Worm (Caenorhabditis elegans) whole organism, L3 larva: ENCODE results near the gene Y39G8B.9.

Source experiments
- ZK546.5 ChIP-seq: sonication (generic microtip); optimal IDR thresholded peaks from 2 replicates; lab custom pipeline; 2017; ENCODE audit warnings: missing biosample characterization, missing genetic modification characterization
- aly-2 ChIP-seq: fragments of 150-350 bp; optimal IDR thresholded peaks from 2 replicates; lab custom pipeline; 2014; ENCODE audit warnings: missing biosample characterization, missing genetic modification characterization
- ama-1 ChIP-seq: fragments of 150-350 bp; optimal IDR thresholded peaks from 2 replicates; lab custom pipeline; 2018
- ceh-16 ChIP-seq: sonication (generic microtip); optimal IDR thresholded peaks from 2 replicates; lab custom pipeline; 2017; ENCODE audit warnings: missing biosample characterization, missing genetic modification characterization
- ceh-28 ChIP-seq: fragments of 150-350 bp; optimal IDR thresholded peaks from 2 replicates; lab custom pipeline; 2014; ENCODE audit warnings: missing biosample characterization, missing genetic modification reagents, missing genetic modification characterization
- ceh-82 ChIP-seq: fragments of 150-350 bp; optimal IDR thresholded peaks from 2 replicates; lab custom pipeline; 2014; ENCODE audit warnings: missing biosample characterization, missing genetic modification characterization
- ceh-9 ChIP-seq: sonication (generic microtip); optimal IDR thresholded peaks from 2 replicates; lab custom pipeline; 2018; ENCODE audit warnings: missing biosample characterization, missing genetic modification characterization
- daf-12 ChIP-seq: fragments of 150-350 bp; optimal IDR thresholded peaks from 2 replicates; lab custom pipeline; 2014; ENCODE audit warnings: missing biosample characterization, missing genetic modification reagents, missing genetic modification characterization
- egl-27 ChIP-seq: sonication (generic microtip); optimal IDR thresholded peaks from 4 replicates; lab custom pipeline; 2017; ENCODE audit warnings: missing biosample characterization, missing genetic modification reagents, missing genetic modification characterization
- egl-5 ChIP-seq: fragments of 150-350 bp; optimal IDR thresholded peaks from 2 replicates; lab custom pipeline; 2017; ENCODE audit warnings: missing biosample characterization, missing genetic modification reagents, missing genetic modification characterization, inconsistent platforms
- elt-2 ChIP-seq: sonication (generic microtip); optimal IDR thresholded peaks from 2 replicates; lab custom pipeline; 2016; ENCODE audit warnings: missing genetic modification reagents, mild to moderate bottlenecking, missing genetic modification characterization, missing compliant biosample characterization
- elt-3 ChIP-seq, 3 experiments: fragments of 150-350 bp in 1 of 3; sonication (generic microtip) in 2 of 3; optimal IDR thresholded peaks; 2 replicates in 2 of 3; 4 replicates in 1 of 3; lab custom pipeline; 2014 to 2017; ENCODE audit warnings: missing biosample characterization in 3 of 3, missing genetic modification characterization in 3 of 3
- eor-1 ChIP-seq, 2 experiments: fragments of 150-350 bp; optimal IDR thresholded peaks; 2 replicates each; lab custom pipeline; 2014 to 2018; ENCODE audit warnings: missing biosample characterization in 2 of 2, missing genetic modification characterization in 2 of 2
- fkh-10 ChIP-seq: sonication (generic microtip); optimal IDR thresholded peaks from 2 replicates; lab custom pipeline; 2017; ENCODE audit warnings: missing biosample characterization, missing genetic modification reagents, missing genetic modification characterization
- fkh-2 ChIP-seq: fragments of 150-350 bp; optimal IDR thresholded peaks from 2 replicates; lab custom pipeline; 2014; ENCODE audit warnings: missing biosample characterization, missing genetic modification reagents, missing genetic modification characterization
- fos-1 ChIP-seq: fragments of 150-350 bp; optimal IDR thresholded peaks from 2 replicates; lab custom pipeline; 2014; ENCODE audit warnings: missing biosample characterization, missing genetic modification characterization
- jun-1 ChIP-seq: fragments of 150-350 bp; optimal IDR thresholded peaks from 2 replicates; lab custom pipeline; 2014; ENCODE audit warnings: missing biosample characterization, missing genetic modification reagents, missing genetic modification characterization
- lin-15B ChIP-seq: fragments of 150-350 bp; optimal IDR thresholded peaks from 2 replicates; lab custom pipeline; 2014; ENCODE audit warnings: missing biosample characterization, missing genetic modification characterization
- lin-39 ChIP-seq: fragments of 150-350 bp; optimal IDR thresholded peaks from 2 replicates; lab custom pipeline; 2018; ENCODE audit warnings: missing biosample characterization, missing genetic modification reagents, missing genetic modification characterization
- lsy-12 ChIP-seq: sonication (generic microtip); optimal IDR thresholded peaks from 2 replicates; lab custom pipeline; 2016; ENCODE audit warnings: mild to moderate bottlenecking, missing genetic modification characterization, missing compliant biosample characterization
- mdl-1 ChIP-seq: fragments of 150-350 bp; optimal IDR thresholded peaks from 2 replicates; lab custom pipeline; 2014; ENCODE audit warnings: missing biosample characterization, missing genetic modification characterization
- mml-1 ChIP-seq: fragments of 150-350 bp; sonication (generic microtip); optimal IDR thresholded peaks from 3 replicates; lab custom pipeline; 2014; ENCODE audit warnings: missing biosample characterization, missing genetic modification characterization
- nhr-11 ChIP-seq: fragments of 150-350 bp; optimal IDR thresholded peaks from 2 replicates; lab custom pipeline; 2014; ENCODE audit warnings: missing biosample characterization, missing genetic modification characterization
- nhr-12 ChIP-seq: fragments of 150-350 bp; optimal IDR thresholded peaks from 2 replicates; lab custom pipeline; 2014; ENCODE audit warnings: missing biosample characterization, missing genetic modification characterization
- nhr-23 ChIP-seq: fragments of 150-350 bp; optimal IDR thresholded peaks from 2 replicates; lab custom pipeline; 2014; ENCODE audit warnings: missing biosample characterization, missing genetic modification reagents, missing genetic modification characterization
- nhr-237 ChIP-seq: fragments of 150-350 bp; optimal IDR thresholded peaks from 2 replicates; lab custom pipeline; 2014; ENCODE audit warnings: missing biosample characterization, missing genetic modification characterization
- nhr-25 ChIP-seq: sonication (generic microtip); optimal IDR thresholded peaks from 2 replicates; lab custom pipeline; 2017; ENCODE audit warnings: missing biosample characterization, missing genetic modification characterization
- nhr-28 ChIP-seq: fragments of 150-350 bp; optimal IDR thresholded peaks from 2 replicates; lab custom pipeline; 2014; ENCODE audit warnings: missing biosample characterization, missing genetic modification characterization
- nhr-43 ChIP-seq: sonication (generic microtip); optimal IDR thresholded peaks from 2 replicates; lab custom pipeline; 2016; ENCODE audit warnings: mild to moderate bottlenecking, missing genetic modification characterization, missing compliant biosample characterization; ENCODE audit not compliant: poor library complexity, severe bottlenecking
- nhr-67 ChIP-seq: fragments of 150-350 bp; optimal IDR thresholded peaks from 2 replicates; lab custom pipeline; 2014; ENCODE audit warnings: missing biosample characterization, missing genetic modification characterization
- nhr-76 ChIP-seq: fragments of 150-350 bp; sonication (generic microtip); optimal IDR thresholded peaks from 5 replicates; lab custom pipeline; 2014; ENCODE audit warnings: missing biosample characterization, missing genetic modification characterization
- nhr-77 ChIP-seq: fragments of 150-350 bp; optimal IDR thresholded peaks from 2 replicates; lab custom pipeline; 2014; ENCODE audit warnings: missing biosample characterization, missing genetic modification characterization
- pqm-1 ChIP-seq: fragments of 150-350 bp; optimal IDR thresholded peaks from 2 replicates; lab custom pipeline; 2017; ENCODE audit warnings: missing biosample characterization, missing genetic modification characterization, inconsistent platforms
- sea-2 ChIP-seq: fragments of 150-350 bp; sonication (generic microtip); optimal IDR thresholded peaks from 4 replicates; lab custom pipeline; 2014; ENCODE audit warnings: missing biosample characterization, missing genetic modification reagents, missing genetic modification characterization
- skn-1 ChIP-seq: fragments of 150-350 bp; optimal IDR thresholded peaks from 2 replicates; lab custom pipeline; 2014; ENCODE audit warnings: missing biosample characterization, missing genetic modification characterization
- snpc-4 ChIP-seq: fragments of 150-350 bp; optimal IDR thresholded peaks from 2 replicates; lab custom pipeline; 2014; ENCODE audit warnings: missing biosample characterization, missing genetic modification characterization
- unc-39 ChIP-seq: sonication (generic microtip); optimal IDR thresholded peaks from 4 replicates; lab custom pipeline; 2017; ENCODE audit warnings: missing biosample characterization, missing genetic modification characterization
- unc-62 ChIP-seq: fragments of 150-350 bp; sonication (generic microtip); optimal IDR thresholded peaks from 4 replicates; lab custom pipeline; 2014; ENCODE audit warnings: missing biosample characterization, missing genetic modification reagents, missing genetic modification characterization
- zag-1 ChIP-seq: fragments of 150-350 bp; optimal IDR thresholded peaks from 2 replicates; lab custom pipeline; 2014; ENCODE audit warnings: missing biosample characterization, missing genetic modification characterization
- ztf-11 ChIP-seq: fragments of 150-350 bp; optimal IDR thresholded peaks from 2 replicates; lab custom pipeline; 2014; ENCODE audit warnings: missing biosample characterization, missing genetic modification characterization
- ztf-4 ChIP-seq: fragments of 150-350 bp; optimal IDR thresholded peaks from 2 replicates; lab custom pipeline; 2014; ENCODE audit warnings: missing biosample characterization, missing genetic modification characterization

Y39G8B.9 gene

ce11 chrII:14008359-14008758, 27.2 kb downstream of the Y39G8B.9 start, which contains the start of gene F01D5.7:
Gene F01D5.7, plus strand, starts transcription at chrII:14008659.
- TF ChIP-seq pqm-1 (tag; lab: Kevin White, UChicago) (no peak), lin-39 (tag; lab: Kevin White, UChicago) (no peak), mml-1 (no peak), eor-1 (tag; optimal IDR thresholded peaks at IDR 0.05; lab: Kevin White, UChicago) (no peak)

ce11 chrII:14010656-14011376, 29.7 kb downstream of the Y39G8B.9 start, which contains the start of gene F01D5.8:
Gene F01D5.8, plus strand, starts transcription at chrII:14010706.
- TF ChIP-seq skn-1, result no peak
- TF ChIP-seq snpc-4 (tag; lab: Kevin White, UChicago), result peak; percentile 17
- no peak for TF ChIP-seq mml-1
- peak; percentile 45 for TF ChIP-seq elt-2 (tag; lab: Kevin White, UChicago)

ce11 chrII:14014637-14015036, 33.5 kb downstream of the Y39G8B.9 start:
- TF ChIP-seq nhr-23 (tag; lab: Kevin White, UChicago) (no peak), elt-2 (tag; lab: Kevin White, UChicago) (no peak), mdl-1 (no peak), eor-1 (tag; optimal IDR thresholded peaks at IDR 0.05; lab: Kevin White, UChicago) (no peak), snpc-4 (tag; lab: Kevin White, UChicago) (no peak), jun-1 (tag; lab: Kevin White, UChicago) (no peak), lin-39 (tag; lab: Kevin White, UChicago) (no peak), skn-1 (no peak), ceh-28 (tag; lab: Kevin White, UChicago) (no peak), ceh-16 (tag; lab: Kevin White, UChicago) (no peak), elt-3 (tag; optimal IDR thresholded peaks at IDR 0.05; lab: Kevin White, UChicago) (no peak), zag-1 (tag; lab: Kevin White, UChicago) (no peak), nhr-67 (tag; lab: Kevin White, UChicago) (no peak), lin-15B (tag; lab: Kevin White, UChicago) (no peak), aly-2 (tag; lab: Kevin White, UChicago) (no peak), nhr-237 (no peak)

- TF ChIP-seq ceh-16 (tag; lab: Kevin White, UChicago) (no peak), ztf-11 (no peak), lin-39 (tag; lab: Kevin White, UChicago) (no peak), fkh-10 (no peak), nhr-77 (tag; lab: Kevin White, UChicago) (no peak), skn-1 (no peak), unc-39 (tag; lab: Kevin White, UChicago) (no peak), nhr-25 (tag; lab: Kevin White, UChicago) (no peak), mml-1 (no peak), elt-3 (tag; optimal IDR thresholded peaks at IDR 0.05; lab: Kevin White, UChicago) (no peak), ZK546.5 (tag; lab: Kevin White, UChicago) (no peak), ceh-82 (tag; lab: Kevin White, UChicago) (no peak), daf-12 (tag; lab: Kevin White, UChicago) (no peak), mdl-1 (no peak), fkh-2 (tag; lab: Kevin White, UChicago) (no peak), aly-2 (tag; lab: Kevin White, UChicago) (no peak), nhr-12 (tag; lab: Kevin White, UChicago) (no peak), lin-15B (tag; lab: Kevin White, UChicago) (no peak), ztf-4 (tag; lab: Kevin White, UChicago) (no peak)
Observed at ce11 chrII:14016865-14017264, 35.7 kb downstream of the Y39G8B.9 start, which contains the start of gene cyp-37A1. Gene cyp-37A1, minus strand, starts transcription at chrII:14016965.

ce11 chrII:14018192-14018591, 37.0 kb downstream of the Y39G8B.9 start:
- TF ChIP-seq lsy-12 (tag; lab: Kevin White, UChicago), result peak; percentile 84
- TF ChIP-seq nhr-12 (tag; lab: Kevin White, UChicago), result no peak
- TF ChIP-seq ama-1 (lab: Kevin White, UChicago), result peak; percentile 98
- no peak for TF ChIP-seq unc-62
- no peak for TF ChIP-seq nhr-11 (tag; lab: Kevin White, UChicago)
- TF ChIP-seq snpc-4 (tag; lab: Kevin White, UChicago), result peak; percentile 99
- TF ChIP-seq ceh-16 (tag; lab: Kevin White, UChicago), result no peak
- peak; percentile 62 for TF ChIP-seq lin-15B (tag; lab: Kevin White, UChicago)
- peak; percentile 39 for TF ChIP-seq skn-1
- TF ChIP-seq unc-39 (tag; lab: Kevin White, UChicago), result no peak
- TF ChIP-seq egl-27 (tag; lab: Kevin White, UChicago), result no peak
- no peak for TF ChIP-seq fos-1
- peak; percentile 79 for TF ChIP-seq pqm-1 (tag; lab: Kevin White, UChicago)
- TF ChIP-seq nhr-43 (tag; lab: Kevin White, UChicago), result peak; percentile 79
- peak; percentile 69 for TF ChIP-seq nhr-77 (tag; lab: Kevin White, UChicago)
- TF ChIP-seq nhr-28 (tag; lab: Kevin White, UChicago), result no peak
- TF ChIP-seq egl-5 (tag; lab: Kevin White, UChicago), result no peak
- no peak for TF ChIP-seq ceh-28 (tag; lab: Kevin White, UChicago)
- no peak for TF ChIP-seq aly-2 (tag; lab: Kevin White, UChicago)
- peak; percentile 62 for TF ChIP-seq fkh-2 (tag; lab: Kevin White, UChicago)
- no peak for TF ChIP-seq ZK546.5 (tag; lab: Kevin White, UChicago)
- no peak for TF ChIP-seq nhr-76 (tag; lab: Kevin White, UChicago)
- no peak for TF ChIP-seq sea-2 (GFP tag; lab: Kevin White, UChicago)
- no peak for TF ChIP-seq ceh-9 (tag; lab: Kevin White, UChicago)
- TF ChIP-seq elt-2 (tag; lab: Kevin White, UChicago), result peak; percentile 62
- no peak for TF ChIP-seq mdl-1
- peak; percentile 78 for TF ChIP-seq nhr-23 (tag; lab: Kevin White, UChicago)
- TF ChIP-seq eor-1 (tag; optimal IDR thresholded peaks at IDR 0.05; lab: Kevin White, UChicago), result no peak
